Fruit fly (Drosophila melanogaster) whole organism, prepupa: ENCODE data around the gene S6k.

Source experiments
- Blimp-1 ChIP-seq: fragments of 200-800 bp; sonication (Bioruptor generic); optimal IDR thresholded peaks from 3 replicates; lab custom pipeline; 2017; ENCODE audit warnings: missing biosample characterization, missing genetic modification characterization, mild to moderate bottlenecking, moderate library complexity, missing genetic modification reagents
- CG10631 ChIP-seq: fragments of 200-800 bp; sonication (Bioruptor generic); optimal IDR thresholded peaks from 2 replicates; lab custom pipeline; 2016; ENCODE audit warnings: missing biosample characterization, missing genetic modification characterization
- CG10669 ChIP-seq: fragments of 200-800 bp; sonication (Bioruptor generic); optimal IDR thresholded peaks from 3 replicates; lab custom pipeline; 2018; ENCODE audit warnings: missing biosample characterization, mild to moderate bottlenecking, missing genetic modification characterization, moderate library complexity
- CG11762 ChIP-seq: fragments of 200-800 bp; sonication (Bioruptor generic); optimal IDR thresholded peaks from 3 replicates; lab custom pipeline; 2016; ENCODE audit warnings: missing biosample characterization, missing genetic modification characterization; ENCODE audit not compliant: insufficient read depth
- CG15336 ChIP-seq: fragments of 200-800 bp; sonication (Bioruptor generic); IDR thresholded peaks from 2 replicates; pipeline ENCODE4 v1.3.6; 2022; ENCODE audit warnings: missing biosample characterization, missing genetic modification characterization
- CG1621 ChIP-seq: fragments of 200-800 bp; sonication (Bioruptor generic); optimal IDR thresholded peaks from 3 replicates; lab custom pipeline; 2018; ENCODE audit warnings: missing biosample characterization, mild to moderate bottlenecking, missing genetic modification characterization
- CG3032 ChIP-seq: fragments of 200-800 bp; optimal IDR thresholded peaks from 2 replicates; lab custom pipeline; 2019; ENCODE audit warnings: missing biosample characterization, mild to moderate bottlenecking, missing genetic modification characterization, moderate library complexity
- CG31627 ChIP-seq: fragments of 200-800 bp; sonication (Bioruptor generic); optimal IDR thresholded peaks from 3 replicates; lab custom pipeline; 2016; ENCODE audit warnings: missing biosample characterization, missing genetic modification characterization
- CG32006 ChIP-seq: fragments of 200-800 bp; sonication (Bioruptor generic); optimal IDR thresholded peaks from 3 replicates; lab custom pipeline; 2017; ENCODE audit warnings: missing biosample characterization, mild to moderate bottlenecking, missing genetic modification characterization
- CG34406 ChIP-seq: fragments of 200-800 bp; sonication (Bioruptor generic); optimal IDR thresholded peaks from 3 replicates; lab custom pipeline; 2016; ENCODE audit warnings: missing biosample characterization, missing genetic modification characterization
- CG3919 ChIP-seq: fragments of 200-800 bp; sonication (Bioruptor generic); optimal IDR thresholded peaks from 3 replicates; lab custom pipeline; 2016; ENCODE audit warnings: missing biosample characterization, missing genetic modification characterization
- CG4318 ChIP-seq: fragments of 200-800 bp; sonication (Bioruptor generic); optimal IDR thresholded peaks from 3 replicates; lab custom pipeline; 2017; ENCODE audit warnings: missing biosample characterization, mild to moderate bottlenecking, missing genetic modification characterization
- CG6163 ChIP-seq: fragments of 200-800 bp; sonication (Bioruptor generic); IDR thresholded peaks from 3 replicates; pipeline ENCODE4 v1.3.6; 2022; ENCODE audit warnings: missing biosample characterization, missing genetic modification characterization
- CG6792 ChIP-seq: fragments of 200-800 bp; sonication (Bioruptor generic); optimal IDR thresholded peaks from 3 replicates; lab custom pipeline; 2016; ENCODE audit warnings: missing biosample characterization, missing genetic modification characterization
- CG6808 ChIP-seq: fragments of 200-800 bp; sonication (Bioruptor generic); optimal IDR thresholded peaks from 3 replicates; lab custom pipeline; 2017; ENCODE audit warnings: missing biosample characterization, missing genetic modification characterization, mild to moderate bottlenecking, moderate library complexity, missing genetic modification reagents
- CG6854 ChIP-seq: fragments of 200-800 bp; sonication (Bioruptor generic); optimal IDR thresholded peaks from 2 replicates; lab custom pipeline; 2017; ENCODE audit warnings: missing biosample characterization, mild to moderate bottlenecking, missing genetic modification characterization
- CG7368 ChIP-seq: fragments of 200-800 bp; sonication (Bioruptor generic); optimal IDR thresholded peaks from 3 replicates; lab custom pipeline; 2016; ENCODE audit warnings: missing biosample characterization, missing genetic modification characterization
- CG8119 ChIP-seq: fragments of 200-800 bp; sonication (Bioruptor generic); IDR thresholded peaks from 3 replicates; pipeline ENCODE4 v1.3.6; 2022; ENCODE audit warnings: missing biosample characterization, missing genetic modification characterization
- CG8632 ChIP-seq: fragments of 200-800 bp; sonication (Bioruptor generic); optimal IDR thresholded peaks from 3 replicates; lab custom pipeline; 2016; ENCODE audit warnings: missing biosample characterization, missing genetic modification characterization
- CG9139 ChIP-seq: fragments of 200-800 bp; sonication (Bioruptor generic); optimal IDR thresholded peaks from 3 replicates; lab custom pipeline; 2017; ENCODE audit warnings: missing biosample characterization, mild to moderate bottlenecking, missing genetic modification characterization
- Eip75B ChIP-seq: fragments of 200-800 bp; sonication (Bioruptor generic); optimal IDR thresholded peaks from 3 replicates; lab custom pipeline; 2016; ENCODE audit warnings: missing biosample characterization, missing genetic modification characterization
- Eip78C ChIP-seq: fragments of 200-800 bp; sonication (Bioruptor generic); peaks from one replicate; lab custom pipeline; 2016; ENCODE audit warnings: missing biosample characterization, missing genetic modification characterization
- Eip93F ChIP-seq: fragments of 200-800 bp; sonication (Bioruptor generic); optimal IDR thresholded peaks from 2 replicates; lab custom pipeline; 2016; ENCODE audit warnings: missing biosample characterization, mild to moderate bottlenecking, missing genetic modification characterization
- Ets21C ChIP-seq: fragments of 200-800 bp; sonication (Bioruptor generic); optimal IDR thresholded peaks from 3 replicates; lab custom pipeline; 2016; ENCODE audit warnings: missing biosample characterization, missing genetic modification characterization
- Hr38 ChIP-seq: sonication (Bioruptor generic); optimal IDR thresholded peaks from 2 replicates; lab custom pipeline; 2016; ENCODE audit warnings: missing biosample characterization, missing genetic modification characterization
- Hr39 ChIP-seq: fragments of 200-800 bp; sonication (Bioruptor generic); optimal IDR thresholded peaks from 2 replicates; lab custom pipeline; 2016; ENCODE audit warnings: missing biosample characterization, missing genetic modification characterization
- Hr4 ChIP-seq: fragments of 200-800 bp; sonication (Bioruptor generic); optimal IDR thresholded peaks from 3 replicates; lab custom pipeline; 2016; ENCODE audit warnings: missing biosample characterization, missing genetic modification characterization
- Lpt ChIP-seq: fragments of 200-800 bp; sonication (Bioruptor generic); optimal IDR thresholded peaks from 3 replicates; lab custom pipeline; 2016; ENCODE audit warnings: missing biosample characterization, missing genetic modification characterization
- Met ChIP-seq: fragments of 200-800 bp; sonication (Bioruptor generic); optimal IDR thresholded peaks from 3 replicates; lab custom pipeline; 2016; ENCODE audit warnings: missing biosample characterization, missing genetic modification characterization
- OdsH ChIP-seq: fragments of 200-800 bp; sonication (Bioruptor generic); optimal IDR thresholded peaks from 3 replicates; lab custom pipeline; 2016; ENCODE audit warnings: missing biosample characterization, missing genetic modification characterization
- Smox ChIP-seq: fragments of 200-800 bp; sonication (Bioruptor generic); optimal IDR thresholded peaks from 3 replicates; lab custom pipeline; 2016; ENCODE audit warnings: missing biosample characterization, missing genetic modification characterization
- Sox14 ChIP-seq: fragments of 200-800 bp; sonication (Bioruptor generic); optimal IDR thresholded peaks from 3 replicates; lab custom pipeline; 2016; ENCODE audit warnings: missing biosample characterization, missing genetic modification characterization
- Sox15 ChIP-seq: fragments of 200-800 bp; sonication (Bioruptor generic); optimal IDR thresholded peaks from 3 replicates; lab custom pipeline; 2016; ENCODE audit warnings: missing biosample characterization, missing genetic modification characterization
- achi ChIP-seq: fragments of 200-800 bp; sonication (Bioruptor generic); optimal IDR thresholded peaks from 3 replicates; lab custom pipeline; 2016; ENCODE audit warnings: missing biosample characterization, missing genetic modification characterization
- acj6 ChIP-seq: fragments of 200-800 bp; sonication (Bioruptor generic); optimal IDR thresholded peaks from 3 replicates; lab custom pipeline; 2016; ENCODE audit warnings: missing biosample characterization, missing genetic modification characterization
- cyc ChIP-seq: fragments of 200-800 bp; sonication (Bioruptor generic); optimal IDR thresholded peaks from 3 replicates; lab custom pipeline; 2016; ENCODE audit warnings: missing biosample characterization, missing genetic modification characterization
- eg ChIP-seq: fragments of 200-800 bp; sonication (Bioruptor generic); IDR thresholded peaks from 3 replicates; pipeline ENCODE4 v1.3.6; 2022; ENCODE audit warnings: missing biosample characterization, missing genetic modification characterization
- esn ChIP-seq: fragments of 200-800 bp; sonication (Bioruptor generic); optimal IDR thresholded peaks from 2 replicates; lab custom pipeline; 2016; ENCODE audit warnings: missing biosample characterization, mild to moderate bottlenecking, missing genetic modification characterization, moderate library complexity
- fd85E ChIP-seq: fragments of 200-800 bp; sonication (Bioruptor generic); optimal IDR thresholded peaks from 3 replicates; lab custom pipeline; 2016; ENCODE audit warnings: missing biosample characterization, missing genetic modification characterization
- fkh ChIP-seq: fragments of 200-800 bp; sonication (Bioruptor generic); optimal IDR thresholded peaks from 3 replicates; lab custom pipeline; 2017; ENCODE audit warnings: missing biosample characterization, mild to moderate bottlenecking, missing genetic modification characterization, moderate library complexity
- lz ChIP-seq: fragments of 200-800 bp; sonication (Bioruptor generic); optimal IDR thresholded peaks from 3 replicates; lab custom pipeline; 2016; ENCODE audit warnings: missing biosample characterization, missing genetic modification characterization
- net ChIP-seq: fragments of 200-800 bp; sonication (Bioruptor generic); optimal IDR thresholded peaks from 3 replicates; lab custom pipeline; 2016; ENCODE audit warnings: missing biosample characterization, missing genetic modification characterization
- pdm3 ChIP-seq: fragments of 200-800 bp; sonication (Bioruptor generic); optimal IDR thresholded peaks from 3 replicates; lab custom pipeline; 2016; ENCODE audit warnings: missing biosample characterization, missing genetic modification characterization
- salr ChIP-seq, 2 experiments: fragments of 200-800 bp; sonication (Bioruptor generic); optimal IDR thresholded peaks; 3 replicates each; lab custom pipeline; 2016 to 2018; ENCODE audit warnings: missing biosample characterization in 2 of 2, missing genetic modification characterization in 2 of 2, mild to moderate bottlenecking in 1 of 2
- spab ChIP-seq: fragments of 200-800 bp; sonication (Bioruptor generic); optimal IDR thresholded peaks from 2 replicates; lab custom pipeline; 2017; ENCODE audit warnings: missing biosample characterization, mild to moderate bottlenecking, missing genetic modification characterization, missing genetic modification reagents
- ss ChIP-seq, 2 experiments: fragments of 200-800 bp; sonication (Bioruptor generic); optimal IDR thresholded peaks; 2 replicates in 1 of 2; 3 replicates in 1 of 2; lab custom pipeline; 2017 to 2018; ENCODE audit warnings: mild to moderate bottlenecking in 2 of 2, missing biosample characterization in 2 of 2, missing genetic modification characterization in 2 of 2, moderate library complexity in 1 of 2
- svp ChIP-seq: fragments of 200-800 bp; sonication (Bioruptor generic); peaks from one replicate; lab custom pipeline; 2016; ENCODE audit warnings: missing biosample characterization, missing genetic modification characterization
- topi ChIP-seq: fragments of 200-800 bp; sonication (Bioruptor generic); optimal IDR thresholded peaks from 3 replicates; lab custom pipeline; 2016; ENCODE audit warnings: missing biosample characterization, missing genetic modification characterization
- vri ChIP-seq: fragments of 200-800 bp; sonication (Bioruptor generic); optimal IDR thresholded peaks from 3 replicates; lab custom pipeline; 2016; ENCODE audit warnings: missing biosample characterization, mild to moderate bottlenecking, missing genetic modification characterization

The S6k gene

dm6 chr3L:5855098-5855497 lies 44.4 kb upstream of the S6k start:
- TF ChIP-seq CG9139 (GFP tag; lab: Kevin White, UChicago): no peak
- peak; percentile 57 for TF ChIP-seq Eip78C (GFP tag; lab: Kevin White, UChicago)
- TF ChIP-seq CG8119 (GFP tag; lab: Robert Waterston, UW): peak; percentile 38; the same call in 2 of the 3 replicates
- TF ChIP-seq CG32006 (GFP tag; lab: Kevin White, UChicago): peak; percentile 39
- peak; percentile 5 for TF ChIP-seq CG10631 (GFP tag; lab: Kevin White, UChicago)
- TF ChIP-seq CG6792 (GFP tag; lab: Kevin White, UChicago): no peak
- TF ChIP-seq CG15336 (GFP tag; lab: Robert Waterston, UW): peak; percentile 56
- peak; percentile 7 for TF ChIP-seq CG3919 (GFP tag; lab: Kevin White, UChicago)
- TF ChIP-seq achi (GFP tag; lab: Kevin White, UChicago): no peak
- TF ChIP-seq Hr4 (GFP tag; lab: Kevin White, UChicago): peak; percentile 4

dm6 chr3L:5851636-5852035 lies 40.9 kb upstream of the S6k start:
- TF ChIP-seq vri (GFP tag; lab: Kevin White, UChicago) (peak; percentile 20), acj6 (GFP tag; lab: Kevin White, UChicago) (peak; percentile 28), CG3919 (GFP tag; lab: Kevin White, UChicago) (peak; percentile 10), CG4318 (GFP tag; lab: Kevin White, UChicago) (no peak), Hr38 (no peak), CG34406 (GFP tag; lab: Kevin White, UChicago) (peak; percentile 11), CG8632 (GFP tag; lab: Kevin White, UChicago) (no peak), CG7368 (GFP tag; lab: Kevin White, UChicago) (no peak), Sox14 (peak; percentile 49), Eip93F (no peak), cyc (GFP tag; lab: Kevin White, UChicago) (peak; percentile 40), CG8119 (GFP tag; lab: Robert Waterston, UW) (no peak), CG6163 (GFP tag; lab: Robert Waterston, UW) (no peak), Smox (GFP tag; lab: Kevin White, UChicago) (peak; percentile 50), svp (GFP tag; lab: Kevin White, UChicago) (peak; percentile 85), CG3032 (tag; lab: Kevin White, UChicago) (peak; percentile 66), pdm3 (GFP tag; lab: Kevin White, UChicago) (peak; percentile 19), spab (peak; percentile 48), Met (GFP tag; lab: Kevin White, UChicago) (peak; percentile 62), CG1621 (tag; lab: Kevin White, UChicago) (no peak), topi (GFP tag; lab: Kevin White, UChicago) (peak; percentile 60), CG6808 (GFP tag; lab: Kevin White, UChicago) (peak; percentile 43), ss (GFP tag; optimal IDR thresholded peaks at IDR 0.05; lab: Kevin White, UChicago) (peak in 1 of 2 experiments; percentile 51), esn (GFP tag; lab: Kevin White, UChicago) (peak; percentile 64), achi (GFP tag; lab: Kevin White, UChicago) (peak; percentile 38), lz (GFP tag; lab: Kevin White, UChicago) (peak; percentile 49), CG6854 (GFP tag; lab: Kevin White, UChicago) (no peak), CG31627 (peak; percentile 45), CG9139 (GFP tag; lab: Kevin White, UChicago) (no peak), salr (GFP tag; optimal IDR thresholded peaks at IDR 0.05; lab: Kevin White, UChicago) (no peak), fkh (GFP tag; lab: Kevin White, UChicago) (no peak), CG15336 (GFP tag; lab: Robert Waterston, UW) (no peak), Hr4 (GFP tag; lab: Kevin White, UChicago) (no peak), net (no peak), Hr39 (GFP tag; lab: Kevin White, UChicago) (peak; percentile 45), eg (GFP tag; lab: Robert Waterston, UW) (no peak), fd85E (GFP tag; lab: Kevin White, UChicago) (no peak), Sox15 (GFP tag; lab: Kevin White, UChicago) (peak; percentile 6), Eip75B (no peak), CG10669 (GFP tag; lab: Kevin White, UChicago) (peak; percentile 35), Eip78C (GFP tag; lab: Kevin White, UChicago) (peak; percentile 75), Ets21C (GFP tag; lab: Kevin White, UChicago) (peak; percentile 3), CG11762 (no peak), Blimp-1 (GFP tag; lab: Kevin White, UChicago) (peak; percentile 22), Lpt (GFP tag; lab: Kevin White, UChicago) (no peak), OdsH (GFP tag; lab: Kevin White, UChicago) (peak; percentile 22)
